Worm (Caenorhabditis elegans) whole organism, mixed stage, embryonic: ENCODE measurements around the gene glb-23.

Experiments
- M03D4.4 ChIP-seq: sonication (generic microtip); optimal IDR thresholded peaks from 2 replicates; lab custom pipeline; 2017; ENCODE audit warnings: mild to moderate bottlenecking, missing genetic modification characterization, missing compliant biosample characterization
- ceh-39 ChIP-seq: fragments of 150-350 bp; optimal IDR thresholded peaks from 2 replicates; lab custom pipeline; 2014; ENCODE audit warnings: missing biosample characterization, missing genetic modification characterization
- ceh-83 ChIP-seq: fragments of 200-800 bp; sonication (Bioruptor generic); optimal IDR thresholded peaks from 2 replicates; lab custom pipeline; 2018; ENCODE audit warnings: mild to moderate bottlenecking, missing genetic modification characterization, missing compliant biosample characterization
- ces-1 ChIP-seq: fragments of 150-350 bp; optimal IDR thresholded peaks from 2 replicates; lab custom pipeline; 2014; ENCODE audit warnings: missing biosample characterization, missing genetic modification reagents, missing genetic modification characterization
- lin-13 ChIP-seq: fragments of 150-350 bp; optimal IDR thresholded peaks from 2 replicates; lab custom pipeline; 2014; ENCODE audit warnings: missing biosample characterization, missing genetic modification characterization
- lin-32 ChIP-seq: fragments of 200-800 bp; sonication (Bioruptor generic); optimal IDR thresholded peaks from 2 replicates; lab custom pipeline; 2018; ENCODE audit warnings: mild to moderate bottlenecking, missing genetic modification characterization, missing compliant biosample characterization
- nhr-237 ChIP-seq: fragments of 150-350 bp; optimal IDR thresholded peaks from 2 replicates; lab custom pipeline; 2014; ENCODE audit warnings: missing biosample characterization, missing genetic modification characterization
- sptf-1 ChIP-seq: sonication (generic microtip); optimal IDR thresholded peaks from 2 replicates; lab custom pipeline; 2017; ENCODE audit warnings: mild to moderate bottlenecking, missing genetic modification characterization, moderate library complexity, missing compliant biosample characterization
- unc-39 ChIP-seq: fragments of 150-350 bp; optimal IDR thresholded peaks from 2 replicates; lab custom pipeline; 2014; ENCODE audit warnings: missing biosample characterization, missing genetic modification characterization
- unc-62 ChIP-seq: fragments of 150-350 bp; optimal IDR thresholded peaks from 2 replicates; lab custom pipeline; 2014; ENCODE audit warnings: missing biosample characterization, missing genetic modification reagents, missing genetic modification characterization
- ztf-11 ChIP-seq: fragments of 150-350 bp; optimal IDR thresholded peaks from 2 replicates; lab custom pipeline; 2014; ENCODE audit warnings: missing biosample characterization, missing genetic modification characterization

ce11 chrIV:7175346-7175745 lies 44.0 kb downstream of the glb-23 start, which contains the start of gene C42D4.19:
- TF ChIP-seq unc-62 (GFP tag; lab: Kevin White, UChicago) (no peak), sptf-1 (tag; lab: Kevin White, UChicago) (no peak), lin-13 (tag; lab: Kevin White, UChicago) (no peak), M03D4.4 (tag; lab: Kevin White, UChicago) (no peak), ceh-39 (tag; lab: Kevin White, UChicago) (no peak), unc-39 (tag; lab: Kevin White, UChicago) (no peak), lin-32 (no peak), nhr-237 (tag; lab: Kevin White, UChicago) (no peak), ceh-83 (GFP tag; lab: Kevin White, UChicago) (no peak), ztf-11 (tag; lab: Kevin White, UChicago) (no peak), ces-1 (GFP tag; lab: Kevin White, UChicago) (no peak)
